Worm (Caenorhabditis elegans): Measurements from ENCODE around the gene ZK228.3.

DNA sequence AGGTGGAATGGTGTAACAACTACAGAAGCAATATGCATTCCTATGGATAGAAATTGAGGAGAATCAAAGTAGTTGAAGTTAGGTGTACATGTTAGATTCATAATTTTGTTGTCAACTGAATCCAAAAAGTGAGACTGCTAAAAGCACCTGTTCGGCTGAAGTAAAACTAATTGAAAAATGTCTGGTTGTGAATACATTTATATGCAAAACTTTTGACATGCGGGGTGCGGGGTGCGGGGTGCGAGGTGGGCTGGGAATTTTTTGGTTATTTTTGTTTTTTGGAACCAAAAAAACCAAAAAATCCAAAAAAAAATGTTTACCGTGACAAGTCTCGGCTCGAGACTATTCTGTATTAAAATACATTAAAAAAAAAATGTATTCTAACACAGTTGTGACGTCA lies 50.9 kb downstream of the ZK228.3 start, which contains the start of gene srh-207:
- TF ChIP-seq him-1 (tag; optimal IDR thresholded peaks at IDR 0.05): no peak
- no peak for TF ChIP-seq W03F9.2 (tag; optimal IDR thresholded peaks at IDR 0.05)

All from whole organism, L4/young adult.